Fruit fly (Drosophila melanogaster): Measurements from ENCODE around the gene mib2.

mib2 gene

DNA sequence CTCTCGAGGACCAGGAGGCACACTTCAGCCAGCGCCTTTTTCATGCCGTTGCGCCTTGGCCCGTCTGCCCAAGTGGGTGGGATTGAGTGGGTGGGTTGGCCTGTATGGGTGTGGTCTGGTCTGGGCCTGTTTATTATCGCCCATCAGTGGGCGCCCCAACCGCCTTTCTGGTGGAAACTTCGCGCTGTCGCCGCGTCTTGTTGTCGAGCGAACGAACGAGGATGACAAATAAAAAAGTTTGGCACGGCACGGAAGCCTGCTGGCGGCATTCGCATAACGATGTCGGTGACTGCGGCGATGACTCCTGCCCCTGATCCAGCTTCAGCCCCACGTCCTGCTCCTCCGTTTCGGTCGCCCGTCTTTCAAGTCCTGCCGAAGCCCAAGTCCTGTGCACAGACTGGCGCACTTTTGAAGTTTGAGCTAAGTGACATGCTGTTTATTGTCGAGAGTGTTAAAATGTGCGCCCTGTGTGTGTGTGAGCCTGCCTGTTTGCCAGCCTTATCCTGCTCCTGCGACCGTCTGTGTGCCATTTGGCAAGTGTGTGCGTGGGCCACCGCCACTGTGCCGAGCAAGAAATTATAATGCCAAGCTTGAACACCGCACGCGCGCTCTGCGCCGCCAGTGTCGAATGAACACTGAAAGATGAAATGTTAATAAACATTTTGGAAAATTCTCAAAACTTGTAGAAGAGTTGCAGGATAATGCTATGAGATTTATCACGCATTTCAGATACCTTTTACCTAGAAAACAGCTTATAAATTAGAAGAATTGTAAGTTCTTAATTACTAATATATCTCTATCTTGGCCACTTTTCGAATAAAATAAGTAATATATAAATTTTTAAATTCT lies 20.0 kb upstream of the mib2 start (continued):
- TF ChIP-seq acj6 (GFP tag; optimal IDR thresholded peaks at IDR 0.05) (peak; percentile 49), CG6808 (GFP tag; optimal IDR thresholded peaks at IDR 0.05) (peak; percentile 70), CG6163 (GFP tag; IDR thresholded peaks at IDR 0.05) (no peak), Ets96B (tag; optimal IDR thresholded peaks at IDR 0.05) (peak; percentile 62), CG31627 (GFP tag; optimal IDR thresholded peaks at IDR 0.05) (no peak), CG6276 (GFP tag; optimal IDR thresholded peaks at IDR 0.05) (peak; percentile 39), CG3032 (tag; optimal IDR thresholded peaks at IDR 0.05) (peak; percentile 66), spab (GFP tag; optimal IDR thresholded peaks at IDR 0.05) (peak; percentile 48), topi (GFP tag; optimal IDR thresholded peaks at IDR 0.05) (peak; percentile 34)

DNA sequence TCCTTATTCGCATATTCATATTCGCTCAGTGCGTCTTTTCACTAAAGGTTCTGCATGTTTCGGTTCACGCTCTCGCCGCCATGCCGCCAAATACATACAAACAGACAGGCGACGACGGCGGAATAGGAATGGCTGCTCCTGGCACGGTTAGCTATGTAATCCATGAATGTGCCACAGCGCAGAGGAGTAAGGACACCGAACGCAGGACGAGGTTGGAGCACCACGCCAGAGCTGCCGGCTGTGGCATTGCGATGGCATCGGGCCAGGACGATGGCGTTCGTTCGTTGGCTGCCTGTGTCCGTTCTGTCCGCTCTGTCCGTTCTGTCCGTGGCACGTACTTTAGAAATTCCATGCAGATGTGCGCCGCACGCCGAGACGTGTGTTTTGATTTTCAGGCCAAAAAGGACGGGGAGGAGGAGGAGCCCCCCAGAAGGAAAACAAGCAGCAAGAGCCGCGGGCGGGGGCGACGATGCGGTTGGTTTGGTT lies 19.3 kb upstream of the mib2 start:
- TF ChIP-seq topi (GFP tag; optimal IDR thresholded peaks at IDR 0.05) (no peak), CG1621 (tag; optimal IDR thresholded peaks at IDR 0.05) (no peak), fd85E (GFP tag; optimal IDR thresholded peaks at IDR 0.05) (no peak), Hr39 (GFP tag; optimal IDR thresholded peaks at IDR 0.05) (no peak), CG9139 (GFP tag; optimal IDR thresholded peaks at IDR 0.05) (no peak), CG7368 (GFP tag; optimal IDR thresholded peaks at IDR 0.05) (no peak), CG11762 (GFP tag; optimal IDR thresholded peaks at IDR 0.05; ENCODE audit: insufficient read depth) (no peak), CG3032 (tag; optimal IDR thresholded peaks at IDR 0.05) (no peak), Ets96B (tag; optimal IDR thresholded peaks at IDR 0.05) (no peak)

DNA sequence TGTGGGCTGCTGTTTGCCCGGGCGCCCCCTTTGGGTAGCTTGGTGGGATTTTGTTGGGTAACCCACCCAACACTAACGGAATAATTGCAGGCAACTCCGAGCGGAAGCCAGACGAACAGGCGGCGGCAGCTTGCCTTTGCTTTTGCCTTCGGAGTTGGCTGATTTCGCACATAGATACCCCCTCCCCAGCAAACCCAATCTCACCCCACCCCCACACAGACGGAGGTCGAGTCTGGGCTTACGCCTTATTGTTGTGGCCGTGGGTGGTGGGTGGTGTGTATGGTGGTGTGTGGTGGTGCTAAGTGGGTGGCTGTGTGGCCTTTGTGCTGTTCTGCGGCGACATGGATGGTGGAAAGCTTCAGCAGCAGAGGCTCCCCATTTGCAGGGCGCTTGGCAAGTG lies 18.6 kb upstream of the mib2 start:
- peak; percentile 45 for TF ChIP-seq CG7368 (GFP tag; optimal IDR thresholded peaks at IDR 0.05)
- no peak for TF ChIP-seq Sox102F (GFP tag; optimal IDR thresholded peaks at IDR 0.05)

DNA sequence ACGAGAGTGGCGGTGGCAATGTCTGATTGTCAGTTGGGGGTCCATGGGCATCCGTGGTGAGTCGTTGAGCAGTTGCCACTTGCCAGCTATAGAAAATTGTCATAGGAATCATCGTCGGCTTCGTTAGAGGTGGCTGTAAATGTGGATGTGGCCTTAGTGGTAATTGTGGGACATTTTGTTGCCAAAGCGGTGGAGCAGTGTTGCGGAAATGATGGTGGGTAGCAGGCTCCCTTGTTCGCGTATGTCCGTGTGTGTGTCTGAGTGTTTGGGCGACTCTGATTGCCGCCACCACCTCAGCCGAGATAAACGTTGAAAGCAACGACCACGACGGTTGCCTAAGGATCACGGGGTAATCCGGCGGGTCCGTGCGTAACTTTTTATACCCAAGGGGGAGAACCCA lies 17.2 kb upstream of the mib2 start:
- TF ChIP-seq fkh (GFP tag; optimal IDR thresholded peaks at IDR 0.05) (no peak), Ets96B (tag; optimal IDR thresholded peaks at IDR 0.05) (no peak), CG34406 (GFP tag; optimal IDR thresholded peaks at IDR 0.05) (no peak), Blimp-1 (GFP tag; optimal IDR thresholded peaks at IDR 0.05) (no peak), Sox102F (GFP tag; optimal IDR thresholded peaks at IDR 0.05) (no peak), CG6792 (GFP tag; optimal IDR thresholded peaks at IDR 0.05) (no peak)

DNA sequence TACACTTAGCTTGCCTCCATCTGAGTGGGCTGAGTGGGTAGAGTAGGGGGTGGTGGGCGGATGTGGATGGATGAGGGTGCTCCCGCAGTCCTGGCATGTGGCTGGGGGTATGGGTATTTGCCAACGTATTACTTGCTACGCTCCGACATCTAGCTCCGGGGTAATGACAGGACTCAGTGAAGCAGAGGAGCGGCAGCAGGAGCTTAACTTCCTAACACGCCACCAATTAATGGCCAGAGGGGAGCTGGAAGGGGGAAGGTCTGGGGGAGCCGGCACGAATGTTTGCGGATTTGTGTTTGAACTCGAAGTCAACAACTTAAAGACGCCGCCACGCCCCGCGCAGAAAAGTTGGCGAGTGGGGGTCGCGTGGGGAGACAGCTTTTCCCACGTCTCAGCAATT lies 16.0 kb upstream of the mib2 start:
- TF ChIP-seq svp (GFP tag) (peak; percentile 13), CG6808 (GFP tag; optimal IDR thresholded peaks at IDR 0.05) (no peak)

DNA sequence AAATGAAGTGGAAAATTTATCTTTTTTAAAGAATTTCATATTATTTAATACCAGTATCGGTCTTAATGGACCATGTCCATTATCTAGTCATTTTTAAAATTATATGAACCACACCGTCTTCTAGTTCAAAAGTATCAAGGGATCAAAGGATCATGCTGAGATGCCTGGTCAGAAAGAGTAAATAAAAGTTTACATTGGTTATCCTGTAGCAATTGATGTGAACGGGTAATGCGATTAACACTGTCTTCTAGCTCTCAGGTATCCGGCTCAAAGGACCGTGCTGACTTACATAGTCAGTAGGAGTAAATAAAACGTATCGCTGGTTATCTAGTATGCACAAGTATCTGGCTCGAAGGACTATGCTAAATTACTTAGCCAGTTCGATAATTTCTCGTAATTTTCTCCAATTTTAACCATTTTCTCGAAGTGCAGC lies 15.1 kb upstream of the mib2 start:
- peak; percentile 6 for TF ChIP-seq Hr39 (GFP tag; optimal IDR thresholded peaks at IDR 0.05)
- no peak for TF ChIP-seq dac (GFP tag; optimal IDR thresholded peaks at IDR 0.05)
- peak; percentile 41 for TF ChIP-seq CG6808 (GFP tag; optimal IDR thresholded peaks at IDR 0.05)
- peak; percentile 8 for TF ChIP-seq OdsH (GFP tag; optimal IDR thresholded peaks at IDR 0.05)
- TF ChIP-seq CG6276 (GFP tag; optimal IDR thresholded peaks at IDR 0.05), result no peak
- peak; percentile 25 for TF ChIP-seq Met (GFP tag; optimal IDR thresholded peaks at IDR 0.05)
- TF ChIP-seq net (GFP tag; optimal IDR thresholded peaks at IDR 0.05), result no peak
- TF ChIP-seq CG8119 (GFP tag; IDR thresholded peaks at IDR 0.05), result no peak
- no peak for TF ChIP-seq acj6 (GFP tag; optimal IDR thresholded peaks at IDR 0.05)
- TF ChIP-seq CG11294 (GFP tag; IDR thresholded peaks at IDR 0.05), result no peak
- no peak for TF ChIP-seq CG10669 (GFP tag; optimal IDR thresholded peaks at IDR 0.05)
- TF ChIP-seq CG11902 (GFP tag; optimal IDR thresholded peaks at IDR 0.05), result no peak
- TF ChIP-seq topi (GFP tag; optimal IDR thresholded peaks at IDR 0.05), result no peak
- peak; percentile 66 for TF ChIP-seq Eip78C (GFP tag)
- TF ChIP-seq lz (GFP tag; optimal IDR thresholded peaks at IDR 0.05), result peak; percentile 29
- no peak for TF ChIP-seq CG31627 (GFP tag; optimal IDR thresholded peaks at IDR 0.05)
- no peak for TF ChIP-seq cyc (GFP tag; optimal IDR thresholded peaks at IDR 0.05)
- no peak for TF ChIP-seq CG8632 (GFP tag; optimal IDR thresholded peaks at IDR 0.05)
- no peak for TF ChIP-seq Gug (GFP tag; IDR thresholded peaks at IDR 0.05)
- no peak for TF ChIP-seq CG6792 (GFP tag; optimal IDR thresholded peaks at IDR 0.05)
- TF ChIP-seq Ets21C (GFP tag; optimal IDR thresholded peaks at IDR 0.05), result no peak
- peak; percentile 26 for TF ChIP-seq Smox (GFP tag; optimal IDR thresholded peaks at IDR 0.05)
- TF ChIP-seq Eip93F (GFP tag; optimal IDR thresholded peaks at IDR 0.05), result no peak
- no peak for TF ChIP-seq Sox102F (GFP tag; optimal IDR thresholded peaks at IDR 0.05)
- TF ChIP-seq CG11762 (GFP tag; optimal IDR thresholded peaks at IDR 0.05; ENCODE audit: insufficient read depth), result no peak
- no peak for TF ChIP-seq dsx (GFP tag; optimal IDR thresholded peaks at IDR 0.05; ENCODE audit: poor library complexity, severe bottlenecking)
- peak; percentile 20 for TF ChIP-seq Hr4 (GFP tag; optimal IDR thresholded peaks at IDR 0.05)
